Fruit fly (Drosophila melanogaster) whole organism, wandering third instar larva: ENCODE results near the gene TpnC25D.

Experiments used
- Abd-B ChIP-seq: fragments of >200 bp; optimal IDR thresholded peaks from 2 replicates; lab custom pipeline; 2017; ENCODE audit warnings: missing biosample characterization, missing genetic modification characterization
- CG32264 ChIP-seq: fragments of 200-800 bp; sonication (Bioruptor generic); optimal IDR thresholded peaks from 2 replicates; lab custom pipeline; 2016; ENCODE audit warnings: missing biosample characterization, missing genetic modification characterization
- CG9705 ChIP-seq: fragments of 200-800 bp; sonication (Bioruptor generic); optimal IDR thresholded peaks from 2 replicates; lab custom pipeline; 2018; ENCODE audit warnings: missing biosample characterization, mild to moderate bottlenecking, missing genetic modification characterization
- CrebA ChIP-seq: fragments of 200-800 bp; sonication (Bioruptor generic); optimal IDR thresholded peaks from 2 replicates; lab custom pipeline; 2016; ENCODE audit warnings: missing biosample characterization, mild to moderate bottlenecking, missing genetic modification characterization, borderline replicate concordance
- Dfd ChIP-seq: fragments of >200 bp; optimal IDR thresholded peaks from 2 replicates; lab custom pipeline; 2017; ENCODE audit warnings: missing biosample characterization, missing genetic modification characterization
- Dif ChIP-seq: fragments of 200-275, 200-300 bp; sonication (Bioruptor generic); optimal IDR thresholded peaks from 2 replicates; lab custom pipeline; 2018; ENCODE audit warnings: missing biosample characterization, missing genetic modification characterization; ENCODE audit not compliant: partially characterized antibody
- GATAd ChIP-seq: sonication (Bioruptor generic); optimal IDR thresholded peaks from 2 replicates; lab custom pipeline; 2016; ENCODE audit warnings: missing biosample characterization, missing genetic modification characterization
- HLH106 ChIP-seq: fragments of 200-800 bp; optimal IDR thresholded peaks from 3 replicates; lab custom pipeline; 2019; ENCODE audit warnings: missing biosample characterization, mild to moderate bottlenecking, missing genetic modification characterization, moderate library complexity
- Hnf4 ChIP-seq: fragments of 200-800 bp; sonication (Bioruptor generic); optimal IDR thresholded peaks from 2 replicates; lab custom pipeline; 2016; ENCODE audit warnings: missing biosample characterization, mild to moderate bottlenecking, missing genetic modification characterization
- Hr78 ChIP-seq: fragments of >200 bp; optimal IDR thresholded peaks from 2 replicates; lab custom pipeline; 2017; ENCODE audit warnings: missing biosample characterization, missing genetic modification characterization
- Hr83 ChIP-seq: fragments of 200-300 bp; sonication (Bioruptor generic); optimal IDR thresholded peaks from 2 replicates; lab custom pipeline; 2016; ENCODE audit warnings: missing biosample characterization, mild to moderate bottlenecking, missing genetic modification characterization, moderate library complexity; ENCODE audit not compliant: poor library complexity, severe bottlenecking
- Jra ChIP-seq: sonication (Bioruptor generic); optimal IDR thresholded peaks from 2 replicates; lab custom pipeline; 2016; ENCODE audit warnings: missing biosample characterization, missing genetic modification characterization
- Mio ChIP-seq: sonication (Bioruptor generic); optimal IDR thresholded peaks from 2 replicates; lab custom pipeline; 2016; ENCODE audit warnings: missing biosample characterization, missing genetic modification characterization
- Myc ChIP-seq: fragments of >200 bp; optimal IDR thresholded peaks from 2 replicates; lab custom pipeline; 2017
- N ChIP-seq: fragments of >200 bp; optimal IDR thresholded peaks from 2 replicates; lab custom pipeline; 2018; ENCODE audit warnings: missing biosample characterization, missing external identifiers, missing genetic modification characterization
- OdsH ChIP-seq: fragments of 200-800 bp; sonication (Bioruptor generic); optimal IDR thresholded peaks from 2 replicates; lab custom pipeline; 2016; ENCODE audit warnings: missing biosample characterization, mild to moderate bottlenecking, missing genetic modification characterization
- Rel ChIP-seq, 2 experiments: fragments of 200-800 bp; sonication (Bioruptor generic) in 1 of 2; optimal IDR thresholded peaks; 2 replicates in 1 of 2; 3 replicates in 1 of 2; lab custom pipeline; 2016 to 2019; ENCODE audit warnings: mild to moderate bottlenecking in 2 of 2, missing biosample characterization in 2 of 2, missing genetic modification characterization in 2 of 2, moderate library complexity in 1 of 2
- Sp1 ChIP-seq: fragments of 200-800 bp; sonication (Bioruptor generic); optimal IDR thresholded peaks from 3 replicates; lab custom pipeline; 2019; ENCODE audit warnings: missing biosample characterization, mild to moderate bottlenecking, missing genetic modification characterization, moderate library complexity
- Vsx2 ChIP-seq: fragments of 200-300, 225-300 bp; sonication (Bioruptor generic); optimal IDR thresholded peaks from 2 replicates; lab custom pipeline; 2018; ENCODE audit warnings: missing biosample characterization, missing genetic modification characterization; ENCODE audit not compliant: partially characterized antibody
- br ChIP-seq: fragments of 200-800 bp; sonication (Bioruptor generic); optimal IDR thresholded peaks from 2 replicates; lab custom pipeline; 2016; ENCODE audit warnings: missing biosample characterization, missing genetic modification characterization
- brk ChIP-seq: fragments of 200-800 bp; sonication (Bioruptor generic); optimal IDR thresholded peaks from 2 replicates; lab custom pipeline; 2016; ENCODE audit warnings: missing biosample characterization, mild to moderate bottlenecking, missing genetic modification characterization
- dl ChIP-seq, 2 experiments: fragments of 175-275, 200-275 bp in 1 of 2; fragments of 200-275 bp in 1 of 2; sonication (Bioruptor generic); optimal IDR thresholded peaks; lab custom pipeline; 2018; ENCODE audit warnings: mild to moderate bottlenecking in 2 of 2, missing biosample characterization in 2 of 2, missing genetic modification characterization in 2 of 2, moderate library complexity in 2 of 2; ENCODE audit not compliant: partially characterized antibody in 2 of 2, insufficient read depth in 1 of 2
- dmrt93B ChIP-seq: fragments of 200-800 bp; sonication (Bioruptor generic); optimal IDR thresholded peaks from 2 replicates; lab custom pipeline; 2018; ENCODE audit warnings: missing biosample characterization, mild to moderate bottlenecking, missing genetic modification characterization
- dsf ChIP-seq: sonication (Bioruptor generic); optimal IDR thresholded peaks from 2 replicates; lab custom pipeline; 2016; ENCODE audit warnings: missing biosample characterization, missing genetic modification characterization, borderline replicate concordance
- ey ChIP-seq: fragments of 200-800 bp; sonication (Bioruptor generic); optimal IDR thresholded peaks from 2 replicates; lab custom pipeline; 2016; ENCODE audit warnings: missing biosample characterization, missing genetic modification characterization
- foxo ChIP-seq, 2 experiments: fragments of 200-800 bp; sonication (Bioruptor generic); optimal IDR thresholded peaks; 2 replicates in 1 of 2; 3 replicates in 1 of 2; lab custom pipeline; 2016 to 2017; ENCODE audit warnings: missing biosample characterization in 2 of 2, missing genetic modification characterization in 2 of 2
- fru ChIP-seq: fragments of 200-800 bp; sonication (Bioruptor generic); optimal IDR thresholded peaks from 3 replicates; lab custom pipeline; 2016; ENCODE audit warnings: missing biosample characterization, mild to moderate bottlenecking, missing genetic modification characterization
- h ChIP-seq: fragments of 200-800 bp; sonication (Bioruptor generic); optimal IDR thresholded peaks from 3 replicates; lab custom pipeline; 2016; ENCODE audit warnings: missing biosample characterization, mild to moderate bottlenecking, missing genetic modification characterization
- jim ChIP-seq: fragments of 175-275, 200-325 bp; sonication (Bioruptor generic); optimal IDR thresholded peaks from 2 replicates; lab custom pipeline; 2016; ENCODE audit warnings: missing biosample characterization, mild to moderate bottlenecking, missing genetic modification characterization
- lola ChIP-seq: fragments of >200 bp; optimal IDR thresholded peaks from 2 replicates; lab custom pipeline; 2017; ENCODE audit warnings: missing biosample characterization, missing genetic modification characterization
- pan ChIP-seq: fragments of >200 bp; optimal IDR thresholded peaks from 2 replicates; lab custom pipeline; 2017
- psq ChIP-seq: fragments of 200-800 bp; sonication (Bioruptor generic); optimal IDR thresholded peaks from 3 replicates; lab custom pipeline; 2017; ENCODE audit warnings: missing biosample characterization, mild to moderate bottlenecking, missing genetic modification characterization, moderate library complexity
- rgr ChIP-seq: fragments of 200-800 bp; sonication (Bioruptor generic); optimal IDR thresholded peaks from 3 replicates; lab custom pipeline; 2016; ENCODE audit warnings: missing biosample characterization, mild to moderate bottlenecking, missing genetic modification characterization
- sage ChIP-seq: fragments of 200-800 bp; sonication (Bioruptor generic); optimal IDR thresholded peaks from 2 replicates; lab custom pipeline; 2016; ENCODE audit warnings: missing biosample characterization, mild to moderate bottlenecking, missing genetic modification characterization
- sv ChIP-seq: fragments of 200-800 bp; sonication (Bioruptor generic); optimal IDR thresholded peaks from 3 replicates; lab custom pipeline; 2016; ENCODE audit warnings: missing biosample characterization, missing genetic modification characterization
- tai ChIP-seq: sonication (Bioruptor generic); optimal IDR thresholded peaks from 2 replicates; lab custom pipeline; 2016; ENCODE audit warnings: missing biosample characterization, missing genetic modification characterization
- usp ChIP-seq: fragments of >200 bp; optimal IDR thresholded peaks from 2 replicates; lab custom pipeline; 2017; ENCODE audit warnings: missing biosample characterization, missing genetic modification characterization
- woc ChIP-seq: sonication (Bioruptor generic); optimal IDR thresholded peaks from 2 replicates; lab custom pipeline; 2016; ENCODE audit warnings: missing biosample characterization, mild to moderate bottlenecking, missing genetic modification characterization

Gene TpnC25D

DNA sequence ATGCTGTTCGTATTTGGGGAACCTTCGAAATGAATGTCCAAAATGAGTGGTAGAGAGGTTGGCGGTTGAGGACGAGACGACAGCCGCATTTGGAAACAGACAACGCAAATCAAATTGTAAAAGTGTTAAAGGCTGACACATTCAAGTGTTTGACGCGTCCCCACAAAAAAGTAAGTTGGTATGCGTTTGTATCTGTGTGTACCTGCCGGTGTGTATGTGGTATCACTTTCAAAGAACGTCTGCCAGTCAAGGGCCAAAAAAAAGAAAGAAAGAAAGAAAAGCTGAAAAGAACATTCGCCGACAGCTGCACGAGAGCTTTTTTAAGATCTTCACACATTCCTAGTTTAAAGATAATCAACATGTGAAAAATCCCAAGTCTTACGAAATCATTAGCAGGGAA is 31.3 kb downstream of the TpnC25D start:
- TF ChIP-seq dsf (no peak), Mio (no peak), Hnf4 (no peak), h (no peak), Dif (GFP tag; lab: Kevin White, UChicago) (no peak), dmrt93B (GFP tag; lab: Kevin White, UChicago) (no peak), tai (GFP tag; lab: Kevin White, UChicago) (no peak), dl (GFP tag; optimal IDR thresholded peaks at IDR 0.05; lab: Kevin White, UChicago; ENCODE audit: insufficient read depth in 1 of 2, partially characterized antibody in 2 of 2) (no peak)

dm6 chr2L:5248582-5248981 is 32.1 kb downstream of the TpnC25D start:
- TF ChIP-seq Rel (GFP tag; optimal IDR thresholded peaks at IDR 0.05; lab: Kevin White, UChicago) (no peak), Rel (tag; optimal IDR thresholded peaks at IDR 0.05; lab: Kevin White, UChicago) (peak; percentile 80), pan (lab: Kevin White, UChicago) (no peak)

DNA sequence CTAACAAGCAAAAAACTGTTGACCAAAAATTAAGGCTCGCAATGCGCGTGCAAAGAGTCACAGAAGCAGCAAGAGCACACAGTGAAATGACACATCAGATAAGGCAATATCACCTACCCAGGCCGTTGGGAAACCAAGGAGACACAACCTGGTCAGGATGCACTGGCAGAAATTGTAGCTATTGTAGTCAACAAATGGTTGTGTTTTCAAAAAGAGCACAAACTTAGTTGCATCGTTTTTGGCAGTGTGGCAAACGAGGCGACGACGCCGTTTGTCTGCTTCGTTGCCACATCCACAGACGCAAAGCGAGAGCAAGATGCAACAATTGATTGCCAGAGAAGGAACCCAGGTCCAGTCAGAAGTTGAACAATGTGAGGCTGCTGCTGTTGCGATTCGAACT is 33.3 kb downstream of the TpnC25D start:
- TF ChIP-seq Mio (no peak), GATAd (no peak), sage (GFP tag; lab: Kevin White, UChicago) (no peak), Jra (peak; percentile 26), br (GFP tag; lab: Kevin White, UChicago) (peak; percentile 84), HLH106 (peak; percentile 71), Hnf4 (peak; percentile 75), h (peak; percentile 84), Abd-B (GFP tag; lab: Kevin White, UChicago) (no peak), woc (GFP tag; lab: Kevin White, UChicago) (peak; percentile 87), psq (GFP tag; lab: Kevin White, UChicago) (peak; percentile 75), sv (GFP tag; lab: Kevin White, UChicago) (no peak), Sp1 (peak; percentile 71), Hr78 (GFP tag; lab: Kevin White, UChicago) (no peak), Hr83 (GFP tag; lab: Kevin White, UChicago) (peak; percentile 41), tai (GFP tag; lab: Kevin White, UChicago) (peak; percentile 51), pan (lab: Kevin White, UChicago) (no peak), lola (GFP tag; lab: Kevin White, UChicago) (no peak), dl (GFP tag; optimal IDR thresholded peaks at IDR 0.05; lab: Kevin White, UChicago; ENCODE audit: insufficient read depth in 1 of 2, partially characterized antibody in 2 of 2) (no peak), Vsx2 (no peak), Dfd (GFP tag; lab: Kevin White, UChicago) (no peak), usp (no peak), Dif (GFP tag; lab: Kevin White, UChicago) (no peak), ey (GFP tag; lab: Kevin White, UChicago) (peak; percentile 73), fru (GFP tag; lab: Kevin White, UChicago) (peak; percentile 81), dmrt93B (GFP tag; lab: Kevin White, UChicago) (peak; percentile 18), CG9705 (GFP tag; lab: Kevin White, UChicago) (peak; percentile 61), rgr (GFP tag; lab: Kevin White, UChicago) (peak; percentile 67), brk (GFP tag; lab: Kevin White, UChicago) (peak; percentile 62), N (GFP tag; lab: Kevin White, UChicago) (no peak), dsf (no peak), Rel (GFP tag; optimal IDR thresholded peaks at IDR 0.05; lab: Kevin White, UChicago) (no peak), Rel (tag; optimal IDR thresholded peaks at IDR 0.05; lab: Kevin White, UChicago) (peak; percentile 36), CrebA (peak; percentile 77), Myc (lab: Kevin White, UChicago) (no peak), foxo (GFP tag; optimal IDR thresholded peaks at IDR 0.05; lab: Kevin White, UChicago) (peak in 1 of 2 experiments; percentile 80), OdsH (GFP tag; lab: Kevin White, UChicago) (peak; percentile 63), CG32264 (GFP tag; lab: Kevin White, UChicago) (peak; percentile 32), jim (GFP tag; lab: Kevin White, UChicago) (no peak)
